Fruit fly (Drosophila melanogaster) whole organism, embryonic: ENCODE results near the gene ago.

Experiments
- Abd-B ChIP-seq: fragments of 200-800 bp; sonication (Bioruptor generic); optimal IDR thresholded peaks from 2 replicates; lab custom pipeline; 2018; ENCODE audit warnings: missing biosample characterization, mild to moderate bottlenecking, missing genetic modification characterization, moderate library complexity
- Ada2b ChIP-seq: fragments of 200-800 bp; sonication (Bioruptor generic); IDR thresholded peaks from 2 replicates; pipeline ENCODE4 v1.3.6; 2022; ENCODE audit warnings: missing biosample characterization, missing genetic modification characterization
- Asciz ChIP-seq: fragments of 200-800 bp; sonication (Bioruptor generic); optimal IDR thresholded peaks from 2 replicates; lab custom pipeline; 2017; ENCODE audit warnings: missing biosample characterization, mild to moderate bottlenecking, missing genetic modification characterization, missing genetic modification reagents
- CG10654 ChIP-seq: fragments of 200-800 bp; sonication (Bioruptor generic); optimal IDR thresholded peaks from 2 replicates; lab custom pipeline; 2016; ENCODE audit warnings: missing biosample characterization, missing genetic modification characterization
- CG11085 ChIP-seq: fragments of 200-800 bp; sonication (Bioruptor generic); IDR thresholded peaks from 2 replicates; pipeline ENCODE4 v1.3.6; 2022; ENCODE audit warnings: missing biosample characterization, missing genetic modification characterization
- CG13296 ChIP-seq: fragments of 200-800 bp; sonication (Bioruptor generic); optimal IDR thresholded peaks from 3 replicates; lab custom pipeline; 2018; ENCODE audit warnings: missing biosample characterization, mild to moderate bottlenecking, missing genetic modification characterization
- CG13424 ChIP-seq: fragments of 200-800 bp; sonication (Bioruptor generic); optimal IDR thresholded peaks from 2 replicates; lab custom pipeline; 2019; ENCODE audit warnings: missing biosample characterization, mild to moderate bottlenecking, missing genetic modification characterization, moderate library complexity
- CG13894 ChIP-seq: fragments of 200-800 bp; sonication (Bioruptor generic); optimal IDR thresholded peaks from 3 replicates; lab custom pipeline; 2018; ENCODE audit warnings: missing biosample characterization, mild to moderate bottlenecking, missing genetic modification characterization, moderate library complexity
- CG17186 ChIP-seq: fragments of 200-800 bp; sonication (Bioruptor generic); optimal IDR thresholded peaks from 3 replicates; lab custom pipeline; 2017; ENCODE audit warnings: missing biosample characterization, missing genetic modification reagents, missing genetic modification characterization
- CG31224 ChIP-seq: fragments of 200-800 bp; sonication (Bioruptor generic); IDR thresholded peaks from 2 replicates; pipeline ENCODE4 v1.3.6; 2022; ENCODE audit warnings: missing biosample characterization, missing genetic modification characterization
- CG34422 ChIP-seq: fragments of 200-800 bp; sonication (Bioruptor generic); IDR thresholded peaks from 3 replicates; pipeline ENCODE4 v1.3.6; 2022; ENCODE audit warnings: missing biosample characterization, missing genetic modification characterization
- CG4424 ChIP-seq: fragments of 200-800 bp; sonication (Bioruptor generic); optimal IDR thresholded peaks from 3 replicates; lab custom pipeline; 2016; ENCODE audit warnings: missing biosample characterization, missing genetic modification characterization
- CG6654 ChIP-seq: fragments of 200-800 bp; sonication (Bioruptor generic); optimal IDR thresholded peaks from 2 replicates; lab custom pipeline; 2017; ENCODE audit warnings: missing biosample characterization, mild to moderate bottlenecking, missing genetic modification characterization
- CG6813 ChIP-seq: fragments of 200-800 bp; sonication (Bioruptor generic); optimal IDR thresholded peaks from 2 replicates; lab custom pipeline; 2017; ENCODE audit warnings: missing biosample characterization, missing genetic modification characterization, mild to moderate bottlenecking, moderate library complexity, missing genetic modification reagents
- CG7963 ChIP-seq: fragments of 200-800 bp; sonication (Bioruptor generic); IDR thresholded peaks from 3 replicates; pipeline ENCODE4 v1.3.6; 2022; ENCODE audit warnings: missing biosample characterization, missing genetic modification characterization; ENCODE audit not compliant: partially characterized antibody
- CG9817 ChIP-seq: fragments of 200-800 bp; sonication (Bioruptor generic); optimal IDR thresholded peaks from 2 replicates; lab custom pipeline; 2018; ENCODE audit warnings: missing biosample characterization, mild to moderate bottlenecking, missing genetic modification characterization, moderate library complexity
- Dll ChIP-seq: fragments of 200-800 bp; sonication (Bioruptor generic); IDR thresholded peaks from 4 replicates; pipeline ENCODE4 v1.3.6; 2022; ENCODE audit warnings: missing biosample characterization, missing genetic modification characterization; ENCODE audit not compliant: partially characterized antibody
- Doc2 ChIP-seq: fragments of 200-800 bp; sonication (Bioruptor generic); IDR thresholded peaks from 2 replicates; pipeline ENCODE4 v1.3.6; 2022; ENCODE audit warnings: missing biosample characterization, missing genetic modification characterization
- Gug ChIP-seq: fragments of 200-800 bp; sonication (Bioruptor generic); IDR thresholded peaks from 4 replicates; pipeline ENCODE4 v1.3.6; 2022; ENCODE audit warnings: missing biosample characterization, missing genetic modification characterization
- HLH4C ChIP-seq: fragments of 200-800 bp; sonication (Bioruptor generic); IDR thresholded peaks from 3 replicates; pipeline ENCODE4 v1.3.6; 2022; ENCODE audit warnings: missing biosample characterization, missing genetic modification characterization; ENCODE audit not compliant: partially characterized antibody
- HLH54F ChIP-seq: fragments of 200-800 bp; sonication (Bioruptor generic); optimal IDR thresholded peaks from 3 replicates; lab custom pipeline; 2016; ENCODE audit warnings: missing biosample characterization, missing genetic modification characterization
- Jarid2 ChIP-seq: fragments of 200-800 bp; sonication (Bioruptor generic); optimal IDR thresholded peaks from 3 replicates; lab custom pipeline; 2017; ENCODE audit warnings: mild to moderate bottlenecking, missing biosample characterization, missing genetic modification reagents, missing genetic modification characterization
- Lhr ChIP-seq: fragments of 200-800 bp; sonication (Bioruptor generic); optimal IDR thresholded peaks from 3 replicates; lab custom pipeline; 2017; ENCODE audit warnings: mild to moderate bottlenecking, missing biosample characterization, missing genetic modification reagents, missing genetic modification characterization
- Mes4 ChIP-seq: fragments of 200-800 bp; sonication (Bioruptor generic); optimal IDR thresholded peaks from 2 replicates; lab custom pipeline; 2016; ENCODE audit warnings: missing biosample characterization, missing genetic modification characterization
- NC2α ChIP-seq: fragments of 200-800 bp; sonication (Bioruptor generic); optimal IDR thresholded peaks from 2 replicates; lab custom pipeline; 2016; ENCODE audit warnings: missing biosample characterization, missing genetic modification characterization
- Oaz ChIP-seq: fragments of 200-800 bp; sonication (Bioruptor generic); IDR thresholded peaks from 2 replicates; pipeline ENCODE4 v1.3.6; 2022; ENCODE audit warnings: missing biosample characterization, missing genetic modification characterization
- Stat92E ChIP-seq, 3 experiments: fragments of >200 bp in 2 of 3; fragments of 200-800 bp in 1 of 3; sonication (Bioruptor generic) in 1 of 3; optimal IDR thresholded peaks; 2 replicates each; lab custom pipeline; 2017 to 2019; ENCODE audit warnings: missing biosample characterization in 3 of 3, missing genetic modification characterization in 3 of 3, mild to moderate bottlenecking in 1 of 3, moderate library complexity in 1 of 3
- Vsx1 ChIP-seq: fragments of 200-800 bp; sonication (Bioruptor generic); optimal IDR thresholded peaks from 2 replicates; lab custom pipeline; 2017; ENCODE audit warnings: missing biosample characterization, mild to moderate bottlenecking, missing genetic modification characterization, missing genetic modification reagents
- Xrp1 ChIP-seq: fragments of 200-800 bp; sonication (Bioruptor generic); IDR thresholded peaks from 2 replicates; pipeline ENCODE4 v1.3.6; 2022; ENCODE audit warnings: missing biosample characterization, missing genetic modification characterization
- aop ChIP-seq: fragments of 200-800 bp; sonication (Bioruptor generic); IDR thresholded peaks from 2 replicates; pipeline ENCODE4 v1.3.6; 2022; ENCODE audit warnings: missing biosample characterization, missing genetic modification characterization
- bbx ChIP-seq: fragments of 200-800 bp; sonication (Bioruptor generic); IDR thresholded peaks from 2 replicates; pipeline ENCODE4 v1.3.6; 2022; ENCODE audit warnings: missing biosample characterization, missing genetic modification characterization; ENCODE audit not compliant: partially characterized antibody
- bsh ChIP-seq, 2 experiments: fragments of 200-800 bp; sonication (Bioruptor generic); optimal IDR thresholded peaks; 2 replicates each; lab custom pipeline; 2017 to 2018; ENCODE audit warnings: mild to moderate bottlenecking in 2 of 2, missing biosample characterization in 2 of 2, missing genetic modification characterization in 2 of 2, moderate library complexity in 1 of 2
- cas ChIP-seq: fragments of 200-800 bp; sonication (Bioruptor generic); IDR thresholded peaks from 2 replicates; pipeline ENCODE4 v1.3.6; 2022; ENCODE audit warnings: missing biosample characterization, missing genetic modification characterization
- cwo ChIP-seq: fragments of 200-800 bp; sonication (Bioruptor generic); optimal IDR thresholded peaks from 3 replicates; lab custom pipeline; 2017; ENCODE audit warnings: missing biosample characterization, missing genetic modification characterization, mild to moderate bottlenecking, moderate library complexity, missing genetic modification reagents
- dati ChIP-seq: fragments of 200-800 bp; sonication (Bioruptor generic); IDR thresholded peaks from 2 replicates; pipeline ENCODE4 v1.3.6; 2022; ENCODE audit warnings: missing biosample characterization, missing genetic modification characterization
- fru ChIP-seq: fragments of >200 bp; optimal IDR thresholded peaks from 2 replicates; lab custom pipeline; 2017
- fu2 ChIP-seq: fragments of 200-800 bp; sonication (Bioruptor generic); optimal IDR thresholded peaks from 2 replicates; lab custom pipeline; 2016; ENCODE audit warnings: missing biosample characterization, missing genetic modification characterization
- jigr1 ChIP-seq: fragments of 200-800 bp; sonication (Bioruptor generic); IDR thresholded peaks from 3 replicates; pipeline ENCODE4 v1.3.6; 2022; ENCODE audit warnings: missing biosample characterization, missing genetic modification characterization
- kni ChIP-seq: fragments of 200-800 bp; sonication (Bioruptor generic); optimal IDR thresholded peaks from 3 replicates; lab custom pipeline; 2017; ENCODE audit warnings: mild to moderate bottlenecking, missing biosample characterization, missing genetic modification reagents, missing genetic modification characterization
- lab ChIP-seq: fragments of 200-800 bp; sonication (Bioruptor generic); optimal IDR thresholded peaks from 3 replicates; lab custom pipeline; 2017; ENCODE audit warnings: missing biosample characterization, missing genetic modification characterization, mild to moderate bottlenecking, moderate library complexity, missing genetic modification reagents
- odd ChIP-seq: fragments of 200-800 bp; sonication (Bioruptor generic); optimal IDR thresholded peaks from 2 replicates; lab custom pipeline; 2017; ENCODE audit warnings: missing biosample characterization, mild to moderate bottlenecking, missing genetic modification characterization
- pfk ChIP-seq: fragments of 200-800 bp; sonication (Bioruptor generic); optimal IDR thresholded peaks from 2 replicates; lab custom pipeline; 2018; ENCODE audit warnings: missing biosample characterization, mild to moderate bottlenecking, missing genetic modification characterization, moderate library complexity
- pita ChIP-seq: fragments of 200-800 bp; sonication (Bioruptor generic); optimal IDR thresholded peaks from 2 replicates; lab custom pipeline; 2017; ENCODE audit warnings: missing biosample characterization, mild to moderate bottlenecking, missing genetic modification characterization
- sens ChIP-seq: fragments of 200-800 bp; sonication (Bioruptor generic); peaks from one replicate; lab custom pipeline; 2016; ENCODE audit warnings: missing biosample characterization, missing genetic modification characterization
- seq ChIP-seq: fragments of 200-800 bp; sonication (Bioruptor generic); IDR thresholded peaks from 2 replicates; pipeline ENCODE4 v1.3.6; 2022; ENCODE audit warnings: missing biosample characterization, missing genetic modification characterization
- shn ChIP-seq: fragments of 200-800 bp; sonication (Bioruptor generic); optimal IDR thresholded peaks from 3 replicates; lab custom pipeline; 2016; ENCODE audit warnings: missing biosample characterization, missing genetic modification characterization
- slbo ChIP-seq: fragments of 200-800 bp; sonication (Bioruptor generic); IDR thresholded peaks from 2 replicates; pipeline ENCODE4 v1.3.6; 2022; ENCODE audit warnings: missing biosample characterization, missing genetic modification characterization
- yki ChIP-seq: fragments of >200 bp; optimal IDR thresholded peaks from 3 replicates; lab custom pipeline; 2018
- zen ChIP-seq: fragments of 200-800 bp; sonication (Bioruptor generic); optimal IDR thresholded peaks from 3 replicates; lab custom pipeline; 2018; ENCODE audit warnings: missing biosample characterization, mild to moderate bottlenecking, missing genetic modification characterization, moderate library complexity

Gene ago

DNA sequence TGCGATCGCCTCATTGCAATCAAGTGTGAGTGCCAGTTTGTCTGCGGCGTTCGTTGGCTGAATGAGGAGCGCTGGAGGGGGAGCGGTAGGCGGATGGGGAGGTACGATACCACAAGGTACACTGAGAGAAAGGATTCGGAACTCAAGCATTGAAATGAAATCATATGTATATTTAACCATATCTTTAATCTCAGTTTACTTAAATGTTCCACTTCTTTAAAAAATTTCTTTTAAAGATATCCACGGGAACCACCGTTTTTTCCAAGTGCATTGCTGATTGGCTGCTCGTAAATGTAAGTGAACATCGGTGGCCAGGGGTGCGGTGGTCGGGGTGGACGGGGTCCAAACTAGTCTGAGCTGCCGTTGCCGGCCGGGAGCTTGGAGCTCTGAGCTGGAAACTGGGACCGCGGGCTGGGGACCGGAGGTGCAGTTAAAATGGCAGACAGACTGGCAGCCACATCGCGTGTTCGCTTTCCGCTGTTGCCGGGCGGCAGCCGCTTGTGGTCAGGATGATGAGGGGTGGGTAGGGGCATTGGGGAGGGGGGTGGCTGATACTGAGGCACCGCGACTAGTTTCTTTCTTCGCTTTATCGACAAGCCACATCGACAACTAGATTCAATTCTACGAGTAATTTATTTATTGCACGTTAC, 25.8 kb downstream of the ago start (continued):
- TF ChIP-seq CG7963, result no peak
- peak; percentile 95 for TF ChIP-seq CG9817 (tag; lab: Kevin White, UChicago)
- TF ChIP-seq CG31224 (GFP tag; lab: Robert Waterston, UW), result peak; percentile 82
- TF ChIP-seq HLH4C (GFP tag; lab: Robert Waterston, UW), result no peak
- peak; percentile 95 for TF ChIP-seq Asciz (GFP tag; lab: Kevin White, UChicago)
- peak; percentile 99 for TF ChIP-seq Vsx1 (GFP tag; lab: Kevin White, UChicago)
- TF ChIP-seq Jarid2 (GFP tag; lab: Kevin White, UChicago), result peak; percentile 81
- TF ChIP-seq CG17186 (GFP tag; lab: Kevin White, UChicago), result peak; percentile 87
- peak; percentile 92 for TF ChIP-seq slbo (GFP tag; lab: Robert Waterston, UW)
- peak; percentile 88 for TF ChIP-seq zen (tag; lab: Kevin White, UChicago)
- TF ChIP-seq CG6654, result peak; percentile 88
- peak; percentile 73; the same call in 1 of the 2 replicates for TF ChIP-seq Doc2 (GFP tag; lab: Robert Waterston, UW)
- TF ChIP-seq CG6813 (GFP tag; lab: Kevin White, UChicago), result peak; percentile 95
- peak; percentile 95 for TF ChIP-seq odd
- TF ChIP-seq fru (lab: Kevin White, UChicago), result no peak
- peak; percentile 94 for TF ChIP-seq NC2α (GFP tag; lab: Kevin White, UChicago)
- no peak for TF ChIP-seq bbx
- TF ChIP-seq sens (GFP tag; lab: Kevin White, UChicago), result peak; percentile 100
- peak; percentile 96 for TF ChIP-seq lab
- peak; percentile 92 for TF ChIP-seq dati (GFP tag; lab: Robert Waterston, UW)
- peak; percentile 97 for TF ChIP-seq CG34422 (GFP tag; lab: Robert Waterston, UW)
- peak; percentile 98 for TF ChIP-seq Abd-B (GFP tag; lab: Kevin White, UChicago)
- TF ChIP-seq Dll, result no peak
- peak; percentile 86 for TF ChIP-seq HLH54F (GFP tag; lab: Kevin White, UChicago)
- peak; percentile 97 for TF ChIP-seq Mes4 (GFP tag; lab: Kevin White, UChicago)
- no peak for TF ChIP-seq yki (lab: Kevin White, UChicago)
- peak in 1 of 3 experiments; percentile 93 for TF ChIP-seq Stat92E (GFP tag; optimal IDR thresholded peaks at IDR 0.05; lab: Kevin White, UChicago)
- TF ChIP-seq aop, result peak; percentile 95
- peak; percentile 93 for TF ChIP-seq Gug (GFP tag; lab: Robert Waterston, UW)
- TF ChIP-seq CG4424, result peak; percentile 95
- TF ChIP-seq pfk, result peak; percentile 30
- peak; percentile 77 for TF ChIP-seq CG11085
- TF ChIP-seq kni (GFP tag; lab: Kevin White, UChicago), result peak; percentile 96
- peak; percentile 91 for TF ChIP-seq Oaz (GFP tag; lab: Robert Waterston, UW)
- TF ChIP-seq CG13296 (GFP tag; lab: Kevin White, UChicago), result peak; percentile 82
- TF ChIP-seq CG13894 (tag; lab: Kevin White, UChicago), result peak; percentile 34
- TF ChIP-seq Xrp1 (GFP tag; lab: Robert Waterston, UW), result peak; percentile 98
- TF ChIP-seq cas, result peak; percentile 67; the same call in 1 of the 2 replicates
- peak; percentile 98 for TF ChIP-seq CG13424 (tag; lab: Kevin White, UChicago)
- no peak for TF ChIP-seq pita
- TF ChIP-seq CG10654 (GFP tag; lab: Kevin White, UChicago), result peak; percentile 94
- TF ChIP-seq Ada2b (GFP tag; lab: Robert Waterston, UW), result peak; percentile 97
- TF ChIP-seq jigr1 (GFP tag; lab: Robert Waterston, UW), result peak; percentile 93
- TF ChIP-seq bsh (GFP tag; optimal IDR thresholded peaks at IDR 0.05; lab: Kevin White, UChicago), result peak; percentile 95 to 99
- peak; percentile 84 for TF ChIP-seq fu2 (GFP tag; lab: Kevin White, UChicago)
- peak; percentile 95 for TF ChIP-seq seq (GFP tag; lab: Robert Waterston, UW)
- TF ChIP-seq Lhr (GFP tag; lab: Kevin White, UChicago), result peak; percentile 96
- peak; percentile 85 for TF ChIP-seq cwo
- peak; percentile 95 for TF ChIP-seq shn
